Worm (Caenorhabditis elegans) whole organism, young adult: Measurements from ENCODE around the gene exc-5.

Experiments
- D2030.7 ChIP-seq: fragments of 200-800 bp; sonication (Bioruptor generic); IDR thresholded peaks from 2 replicates; pipeline ENCODE4 v1.3.6; 2022; ENCODE audit warnings: missing genetic modification reagents, missing genetic modification characterization, missing compliant biosample characterization
- F37B4.10 ChIP-seq: fragments of 200-800 bp; sonication (Bioruptor generic); IDR thresholded peaks from 2 replicates; pipeline ENCODE4 v1.3.6; 2022; ENCODE audit warnings: missing genetic modification characterization, missing compliant biosample characterization
- F49E8.2 ChIP-seq: sonication (generic microtip); optimal IDR thresholded peaks from 3 replicates; lab custom pipeline; 2017; ENCODE audit warnings: missing genetic modification characterization, mild to moderate bottlenecking, missing compliant biosample characterization, antibody characterized with exemption, moderate library complexity; ENCODE audit not compliant: insufficient read depth
- F55B11.4 ChIP-seq: sonication (generic microtip); optimal IDR thresholded peaks from 2 replicates; lab custom pipeline; 2016; ENCODE audit warnings: missing compliant biosample characterization, missing genetic modification characterization, borderline replicate concordance; ENCODE audit not compliant: insufficient read depth
- K12H6.12 ChIP-seq: fragments of 200-800 bp; sonication (Bioruptor generic); optimal IDR thresholded peaks from 2 replicates; lab custom pipeline; 2018; ENCODE audit warnings: mild to moderate bottlenecking, missing genetic modification characterization, missing compliant biosample characterization
- T07F8.4 ChIP-seq: sonication (generic microtip); optimal IDR thresholded peaks from 2 replicates; lab custom pipeline; 2016; ENCODE audit warnings: mild to moderate bottlenecking, missing genetic modification characterization, moderate library complexity, missing compliant biosample characterization
- Y53G8AR.9 ChIP-seq: fragments of 200-800 bp; sonication (Bioruptor generic); conservative IDR thresholded peaks from 2 replicates; pipeline ENCODE4 v1.3.6; 2022; ENCODE audit warnings: missing genetic modification reagents, missing genetic modification characterization, missing compliant biosample characterization
- Y56A3A.18 ChIP-seq: fragments of 200-800 bp; sonication (Bioruptor generic); IDR thresholded peaks from 2 replicates; pipeline ENCODE4 v1.3.6; 2022; ENCODE audit warnings: missing genetic modification reagents, missing genetic modification characterization, missing compliant biosample characterization
- ama-1 ChIP-seq, 3 experiments: fragments of 150-350 bp in 1 of 3; sonication (generic microtip) in 2 of 3; optimal IDR thresholded peaks; 2 replicates each; lab custom pipeline; 2014 to 2018; ENCODE audit warnings: missing biosample characterization in 2 of 3, missing genetic modification characterization in 2 of 3, missing genetic modification reagents in 2 of 3
- atf-7 ChIP-seq: sonication (generic microtip); optimal IDR thresholded peaks from 2 replicates; lab custom pipeline; 2017; ENCODE audit warnings: mild to moderate bottlenecking, missing genetic modification characterization, missing compliant biosample characterization
- bed-2 ChIP-seq: fragments of 200-800 bp; sonication (Bioruptor generic); IDR thresholded peaks from 2 replicates; pipeline ENCODE4 v1.3.6; 2022; ENCODE audit warnings: missing genetic modification reagents, missing genetic modification characterization, missing compliant biosample characterization
- ccch-3 ChIP-seq: fragments of 200-800 bp; sonication (Bioruptor generic); optimal IDR thresholded peaks from 2 replicates; lab custom pipeline; 2018; ENCODE audit warnings: mild to moderate bottlenecking, missing genetic modification characterization, missing compliant biosample characterization
- cebp-1 ChIP-seq, 2 experiments: fragments of 200-800 bp in 1 of 2; sonication (Bioruptor generic) in 1 of 2; sonication (generic microtip) in 1 of 2; IDR thresholded peaks in 1 of 2; optimal IDR thresholded peaks in 1 of 2; 2 replicates each; pipeline versions ENCODE4 v1.3.6 to Lab custom; 2017 to 2022; ENCODE audit warnings: missing compliant biosample characterization in 2 of 2, missing genetic modification characterization in 2 of 2, mild to moderate bottlenecking in 1 of 2, missing genetic modification reagents in 1 of 2, moderate library complexity in 1 of 2
- ceh-100 ChIP-seq: fragments of 200-800 bp; sonication (Bioruptor generic); IDR thresholded peaks from 2 replicates; pipeline ENCODE4 v1.3.6; 2022; ENCODE audit warnings: missing genetic modification reagents, missing genetic modification characterization, missing compliant biosample characterization
- ceh-91 ChIP-seq: fragments of 200-800 bp; sonication (Bioruptor generic); IDR thresholded peaks from 2 replicates; pipeline ENCODE4 v1.3.6; 2022; ENCODE audit warnings: missing genetic modification reagents, missing genetic modification characterization, missing compliant biosample characterization
- die-1 ChIP-seq: sonication (generic microtip); optimal IDR thresholded peaks from 2 replicates; lab custom pipeline; 2016; ENCODE audit warnings: missing genotype, mild to moderate bottlenecking, missing genetic modification characterization, missing compliant biosample characterization
- egrh-3 ChIP-seq: fragments of 200-800 bp; sonication (Bioruptor generic); IDR thresholded peaks from 2 replicates; pipeline ENCODE4 v1.3.6; 2022; ENCODE audit warnings: missing genetic modification reagents, missing genetic modification characterization, missing compliant biosample characterization
- him-1 ChIP-seq: sonication (generic microtip); optimal IDR thresholded peaks from 2 replicates; lab custom pipeline; 2016; ENCODE audit warnings: missing genotype, missing genetic modification reagents, missing genetic modification characterization, missing compliant biosample characterization
- hlh-12 ChIP-seq: sonication (generic microtip); optimal IDR thresholded peaks from 2 replicates; lab custom pipeline; 2016; ENCODE audit warnings: missing genetic modification characterization, missing compliant biosample characterization
- hmg-1.2 ChIP-seq: fragments of 200-800 bp; sonication (Bioruptor generic); IDR thresholded peaks from 2 replicates; pipeline ENCODE4 v1.3.6; 2022; ENCODE audit warnings: missing genetic modification reagents, missing genetic modification characterization, missing compliant biosample characterization
- hsf-1 ChIP-seq: fragments of 200-800 bp; sonication (Bioruptor generic); IDR thresholded peaks from 2 replicates; pipeline ENCODE4 v1.3.6; 2022; ENCODE audit warnings: missing genetic modification reagents, missing genetic modification characterization, missing compliant biosample characterization
- lin-35 ChIP-seq, 3 experiments: fragments of 150-350 bp in 2 of 3; sonication (generic microtip) in 1 of 3; optimal IDR thresholded peaks; 2 replicates each; lab custom pipeline; 2014 to 2018; ENCODE audit warnings: missing biosample characterization in 3 of 3, missing genetic modification characterization in 3 of 3, missing genetic modification reagents in 3 of 3
- lsl-1 ChIP-seq: fragments of 200-800 bp; sonication (Bioruptor generic); optimal IDR thresholded peaks from 2 replicates; lab custom pipeline; 2018; ENCODE audit warnings: mild to moderate bottlenecking, missing genetic modification characterization, moderate library complexity, missing compliant biosample characterization
- madf-8 ChIP-seq: fragments of 200-800 bp; sonication (Bioruptor generic); conservative IDR thresholded peaks from 2 replicates; pipeline ENCODE4 v1.3.6; 2022; ENCODE audit warnings: missing genetic modification reagents, missing genetic modification characterization, missing compliant biosample characterization
- mes-4 ChIP-seq: sonication (generic microtip); optimal IDR thresholded peaks from 2 replicates; lab custom pipeline; 2016; ENCODE audit warnings: missing genotype, missing genetic modification characterization, missing compliant biosample characterization
- mxl-1 ChIP-seq: sonication (generic microtip); optimal IDR thresholded peaks from 2 replicates; lab custom pipeline; 2016; ENCODE audit warnings: missing genetic modification characterization, missing compliant biosample characterization
- nfya-1 ChIP-seq: sonication (generic microtip); optimal IDR thresholded peaks from 2 replicates; lab custom pipeline; 2017; ENCODE audit warnings: antibody characterized with exemption, missing compliant biosample characterization, missing genetic modification characterization, borderline replicate concordance; ENCODE audit not compliant: insufficient read depth
- nfya-2 ChIP-seq: fragments of 200-800 bp; sonication (Bioruptor generic); IDR thresholded peaks from 2 replicates; pipeline ENCODE4 v1.3.6; 2022; ENCODE audit warnings: missing genetic modification reagents, missing genetic modification characterization, missing compliant biosample characterization
- nfyb-1 ChIP-seq: fragments of 200-800 bp; sonication (Bioruptor generic); IDR thresholded peaks from 2 replicates; pipeline ENCODE4 v1.3.6; 2022; ENCODE audit warnings: missing genetic modification reagents, missing genetic modification characterization, missing compliant biosample characterization
- nhr-179 ChIP-seq: sonication (generic microtip); optimal IDR thresholded peaks from 2 replicates; lab custom pipeline; 2016; ENCODE audit warnings: mild to moderate bottlenecking, missing genetic modification characterization, missing compliant biosample characterization
- nhr-80 ChIP-seq: sonication (generic microtip); optimal IDR thresholded peaks from 2 replicates; lab custom pipeline; 2016; ENCODE audit warnings: missing genetic modification characterization, missing compliant biosample characterization
- rec-8 ChIP-seq, 2 experiments: sonication (generic microtip); optimal IDR thresholded peaks; 2 replicates each; lab custom pipeline; 2016; ENCODE audit warnings: mild to moderate bottlenecking in 2 of 2, missing genetic modification characterization in 2 of 2, missing genetic modification reagents in 2 of 2, missing genotype in 2 of 2, missing biosample characterization in 1 of 2, missing compliant biosample characterization in 1 of 2, moderate library complexity in 1 of 2
- rpc-1 ChIP-seq, 2 experiments: fragments of 150-350 bp in 1 of 2; sonication (generic microtip) in 1 of 2; optimal IDR thresholded peaks; 2 replicates each; lab custom pipeline; 2014 to 2018; ENCODE audit warnings: missing biosample characterization in 1 of 2, missing genetic modification characterization in 1 of 2, missing genetic modification reagents in 1 of 2, missing genotype in 1 of 2
- sdz-38 ChIP-seq: sonication (generic microtip); optimal IDR thresholded peaks from 2 replicates; lab custom pipeline; 2016; ENCODE audit warnings: missing genotype, missing genetic modification characterization, missing compliant biosample characterization
- sea-2 ChIP-seq: fragments of 200-800 bp; sonication (Bioruptor generic); IDR thresholded peaks from 2 replicates; pipeline ENCODE4 v1.3.6; 2022; ENCODE audit warnings: missing genetic modification characterization, missing compliant biosample characterization
- snpc-3.4 ChIP-seq: sonication (generic microtip); optimal IDR thresholded peaks from 2 replicates; lab custom pipeline; 2017; ENCODE audit warnings: missing genetic modification characterization, mild to moderate bottlenecking, missing compliant biosample characterization, antibody characterized with exemption, moderate library complexity, missing genotype, missing genetic modification reagents
- snpc-4 ChIP-seq, 5 experiments: fragments of 150-350 bp in 1 of 5; sonication (generic microtip) in 4 of 5; optimal IDR thresholded peaks; 2 replicates each; lab custom pipeline; 2014 to 2018; ENCODE audit warnings: missing genetic modification characterization in 5 of 5, missing biosample characterization in 3 of 5, antibody characterized with exemption in 2 of 5, mild to moderate bottlenecking in 2 of 5, missing compliant biosample characterization in 2 of 5, missing genotype in 2 of 5, moderate library complexity in 2 of 5, missing genetic modification reagents in 1 of 5
- tbp1 ChIP-seq: fragments of 200-800 bp; sonication (Bioruptor generic); optimal IDR thresholded peaks from 2 replicates; lab custom pipeline; 2018; ENCODE audit warnings: mild to moderate bottlenecking, missing genetic modification characterization, missing compliant biosample characterization
- unc-62 ChIP-seq: fragments of 150-350 bp; optimal IDR thresholded peaks from 2 replicates; lab custom pipeline; 2014; ENCODE audit warnings: missing biosample characterization, missing genetic modification reagents, missing genetic modification characterization
- zfh-2 ChIP-seq: fragments of 200-800 bp; sonication (Bioruptor generic); conservative IDR thresholded peaks from 2 replicates; pipeline ENCODE4 v1.3.6; 2022; ENCODE audit warnings: missing genetic modification reagents, missing genetic modification characterization, missing compliant biosample characterization
- zim-3 ChIP-seq: sonication (generic microtip); optimal IDR thresholded peaks from 2 replicates; lab custom pipeline; 2017; ENCODE audit warnings: mild to moderate bottlenecking, missing genetic modification characterization, moderate library complexity, missing compliant biosample characterization
- ztf-28 ChIP-seq: fragments of 200-800 bp; sonication (Bioruptor generic); IDR thresholded peaks from 2 replicates; pipeline ENCODE4 v1.3.6; 2022; ENCODE audit warnings: missing genetic modification reagents, missing genetic modification characterization, missing compliant biosample characterization

Gene exc-5

ce11 chrIV:8796246-8796645, 17.2 kb downstream of the exc-5 start:
- peak; percentile 16 for TF ChIP-seq K12H6.12 (tag; lab: Kevin White, UChicago)
- TF ChIP-seq nfya-1 (tag; lab: Kevin White, UChicago) = no peak

ce11 chrIV:8794895-8795665, 18.4 kb downstream of the exc-5 start:
- TF ChIP-seq nhr-179 (tag; lab: Kevin White, UChicago) (no peak), nhr-80 (tag; lab: Kevin White, UChicago) (peak; percentile 100), F49E8.2 (tag; lab: Kevin White, UChicago) (no peak), F55B11.4 (no peak), hsf-1 (GFP tag; lab: Robert Waterston, UW) (no peak), snpc-3.4 (tag; lab: Kevin White, UChicago) (peak; percentile 18), tbp1 (GFP tag; lab: Kevin White, UChicago) (peak; percentile 57), egrh-3 (GFP tag; lab: Robert Waterston, UW) (peak; percentile 99), snpc-4 (GFP tag; optimal IDR thresholded peaks at IDR 0.05; lab: Kevin White, UChicago) (peak; percentile 36), snpc-4 (tag; optimal IDR thresholded peaks at IDR 0.05; lab: Kevin White, UChicago) (peak; percentile 1 to 71 (median 68)), rpc-1 (optimal IDR thresholded peaks at IDR 0.05; lab: Kevin White, UChicago) (no peak), rpc-1 (tag; optimal IDR thresholded peaks at IDR 0.05; lab: Kevin White, UChicago) (no peak), ceh-100 (no peak), hlh-12 (tag; lab: Kevin White, UChicago) (no peak), nfyb-1 (0 out of 2 replicates have a peak, but pooled peaks have one; percentile 71), Y53G8AR.9 (GFP tag; lab: Robert Waterston, UW) (no peak), T07F8.4 (tag; lab: Kevin White, UChicago) (no peak), sea-2 (GFP tag; lab: Robert Waterston, UW) (no peak), F37B4.10 (GFP tag; lab: Robert Waterston, UW) (0 out of 2 replicates have a peak, but pooled peaks have one; percentile 67), rec-8 (tag; optimal IDR thresholded peaks at IDR 0.05; lab: Kevin White, UChicago) (no peak), nfya-1 (tag; lab: Kevin White, UChicago) (no peak), die-1 (tag; lab: Kevin White, UChicago) (peak; percentile 66), ceh-91 (GFP tag; lab: Robert Waterston, UW) (no peak), hmg-1.2 (peak; percentile 77), mxl-1 (no peak), madf-8 (GFP tag; lab: Robert Waterston, UW) (no peak), cebp-1 (GFP tag; IDR thresholded peaks at IDR 0.05; lab: Robert Waterston, UW) (peak; percentile 49; the same call in 1 of the 2 replicates), cebp-1 (tag; optimal IDR thresholded peaks at IDR 0.05; lab: Kevin White, UChicago) (peak; percentile 94), nfya-2 (GFP tag; lab: Robert Waterston, UW) (no peak), zim-3 (tag; lab: Kevin White, UChicago) (no peak), sdz-38 (tag; lab: Kevin White, UChicago) (no peak), unc-62 (GFP tag; lab: Kevin White, UChicago) (no peak), mes-4 (tag; lab: Kevin White, UChicago) (no peak), Y56A3A.18 (GFP tag; lab: Robert Waterston, UW) (peak; percentile 73; the same call in 1 of the 2 replicates), him-1 (tag; lab: Kevin White, UChicago) (no peak), ztf-28 (no peak), D2030.7 (GFP tag; lab: Robert Waterston, UW) (no peak), lsl-1 (no peak), bed-2 (no peak), zfh-2 (GFP tag; lab: Robert Waterston, UW) (peak; percentile 100), atf-7 (tag; lab: Kevin White, UChicago) (peak; percentile 92), lin-35 (GFP tag; optimal IDR thresholded peaks at IDR 0.05; lab: Kevin White, UChicago) (peak in 1 of 3 experiments; percentile 56), ama-1 (optimal IDR thresholded peaks at IDR 0.05; lab: Kevin White, UChicago) (no peak), ama-1 (GFP tag; optimal IDR thresholded peaks at IDR 0.05; lab: Kevin White, UChicago) (no peak), ccch-3 (no peak)
